Worm (Caenorhabditis elegans): ENCODE data around the gene pfas-1.

DNA sequence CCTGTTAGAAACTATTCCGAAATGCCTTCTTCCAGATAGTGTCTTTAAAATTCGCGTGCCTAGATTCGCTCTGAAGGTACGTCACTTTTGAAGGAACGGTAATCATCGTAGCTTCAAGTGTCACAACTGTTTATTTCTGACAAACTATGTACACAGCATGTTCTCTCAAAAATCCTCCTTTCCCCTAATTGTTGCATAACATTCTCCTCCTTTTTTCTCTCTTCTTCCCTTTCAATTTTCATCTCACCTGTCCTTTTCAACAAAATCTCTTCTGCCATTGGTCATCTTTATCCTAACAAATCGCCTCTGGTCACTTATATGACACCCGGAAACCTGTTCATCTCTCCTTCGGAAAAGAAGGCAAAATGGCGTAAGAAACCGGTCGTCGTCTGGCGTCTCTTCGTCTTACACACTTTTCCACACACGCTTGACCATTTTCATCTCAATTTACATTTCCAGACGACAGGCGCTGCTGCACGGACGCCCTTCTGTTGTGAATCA lies 27.0 kb downstream of the pfas-1 start, which contains the start of gene lips-3:
- TF ChIP-seq nhr-11 (tag; optimal IDR thresholded peaks at IDR 0.05): no peak
- no peak for TF ChIP-seq nhr-28 (tag; optimal IDR thresholded peaks at IDR 0.05)
